Worm (Caenorhabditis elegans) whole organism, early embryonic: Measurements from ENCODE around the gene bigr-1.

Experiments
- ama-1 ChIP-seq: fragments of 150-350 bp; optimal IDR thresholded peaks from 2 replicates; lab custom pipeline; 2014
- ceh-13 ChIP-seq: fragments of 200-800 bp; sonication (Bioruptor generic); optimal IDR thresholded peaks from 2 replicates; lab custom pipeline; 2018; ENCODE audit warnings: mild to moderate bottlenecking, missing genetic modification characterization, missing compliant biosample characterization
- ets-7 ChIP-seq: sonication (generic microtip); optimal IDR thresholded peaks from 2 replicates; lab custom pipeline; 2016; ENCODE audit warnings: missing genotype, missing genetic modification characterization, missing compliant biosample characterization
- flt-1 ChIP-seq: fragments of 200-800 bp; sonication (Bioruptor generic); IDR thresholded peaks from 2 replicates; pipeline ENCODE4 v1.3.6; 2022; ENCODE audit warnings: missing genetic modification characterization, missing compliant biosample characterization
- pes-1 ChIP-seq: fragments of 200-800 bp; sonication (Bioruptor generic); IDR thresholded peaks from 2 replicates; pipeline ENCODE4 v1.3.6; 2022; ENCODE audit warnings: missing genetic modification reagents, missing genetic modification characterization, missing compliant biosample characterization
- tra-4 ChIP-seq: sonication (generic microtip); optimal IDR thresholded peaks from 2 replicates; lab custom pipeline; 2017; ENCODE audit warnings: missing genetic modification characterization, missing compliant biosample characterization

ce11 chrII:11134828-11135227 lies 46.6 kb upstream of the bigr-1 start, which contains the start of gene F40F8.5:
- no peak for TF ChIP-seq ceh-13
- no peak for TF ChIP-seq ama-1 (lab: Kevin White, UChicago)
- no peak for TF ChIP-seq ets-7 (tag; lab: Kevin White, UChicago)
- no peak for TF ChIP-seq flt-1 (GFP tag; lab: Robert Waterston, UW)
- TF ChIP-seq tra-4 (tag; lab: Kevin White, UChicago): no peak
- TF ChIP-seq pes-1 (GFP tag; lab: Robert Waterston, UW): no peak
